Worm (Caenorhabditis elegans): ENCODE results near the gene dct-18.

dct-18 gene

DNA sequence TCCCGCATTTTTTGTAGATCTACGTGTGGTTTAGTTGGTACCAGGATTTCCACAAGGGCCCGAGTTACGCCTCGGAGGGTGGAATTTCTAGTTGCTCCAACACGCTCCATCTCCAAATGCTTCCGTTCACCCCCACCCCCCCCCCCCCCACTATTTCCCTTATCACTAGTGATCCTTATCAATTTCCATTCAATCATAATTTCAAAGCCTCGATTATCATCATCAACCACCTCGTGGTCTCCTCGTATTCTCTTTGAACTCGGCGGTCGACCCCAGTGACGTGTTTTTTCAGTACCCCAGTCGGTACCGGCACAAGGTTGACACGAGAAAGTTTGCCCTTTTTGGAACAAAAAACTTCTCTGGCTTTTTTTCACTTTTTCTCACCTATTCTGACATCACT is 51.2 kb downstream of the dct-18 start:
- TF ChIP-seq ref-1 (GFP tag; conservative IDR thresholded peaks at IDR 0.05) (no peak), ztf-23 (GFP tag; IDR thresholded peaks at IDR 0.05) (no peak), T22C8.4 (GFP tag; IDR thresholded peaks at IDR 0.05) (no peak), cog-1 (tag; optimal IDR thresholded peaks at IDR 0.05) (no peak), tab-1 (GFP tag; IDR thresholded peaks at IDR 0.05) (no peak), klf-2 (GFP tag; conservative IDR thresholded peaks at IDR 0.05) (no peak), ztf-29 (GFP tag; IDR thresholded peaks at IDR 0.05) (no peak), med-1 (GFP tag; optimal IDR thresholded peaks at IDR 0.05; ENCODE audit: insufficient read depth) (no peak), flt-1 (GFP tag; IDR thresholded peaks at IDR 0.05) (no peak)

Data from whole organism, midembryonic.